Worm (Caenorhabditis elegans): ENCODE results near the gene lgc-42.

DNA sequence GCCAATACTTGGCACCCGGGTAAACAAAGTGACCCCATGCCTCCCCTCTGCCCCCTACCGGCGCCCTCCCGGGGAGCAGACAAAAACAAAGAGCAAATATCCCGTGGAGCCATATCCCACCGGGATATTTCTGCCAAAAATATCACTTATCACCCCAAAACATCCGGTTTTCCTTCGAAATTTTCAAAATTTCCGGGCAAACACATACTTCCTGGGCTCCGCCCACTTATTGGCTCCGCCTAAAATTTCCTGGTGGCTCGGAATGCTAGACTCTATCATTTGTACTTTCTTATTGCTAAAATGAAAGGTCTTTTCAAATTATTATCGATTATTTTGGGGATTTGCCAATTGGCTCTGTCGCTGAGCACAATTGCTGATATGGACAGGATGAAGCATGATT is 8.1 kb downstream of the lgc-42 start, which contains the start of gene Y39A3B.1:
- TF ChIP-seq him-1 (tag; optimal IDR thresholded peaks at IDR 0.05), result no peak
- TF ChIP-seq W03F9.2 (tag; optimal IDR thresholded peaks at IDR 0.05), result no peak
